Worm (Caenorhabditis elegans): Measurements from ENCODE around the gene R06F6.14.

DNA sequence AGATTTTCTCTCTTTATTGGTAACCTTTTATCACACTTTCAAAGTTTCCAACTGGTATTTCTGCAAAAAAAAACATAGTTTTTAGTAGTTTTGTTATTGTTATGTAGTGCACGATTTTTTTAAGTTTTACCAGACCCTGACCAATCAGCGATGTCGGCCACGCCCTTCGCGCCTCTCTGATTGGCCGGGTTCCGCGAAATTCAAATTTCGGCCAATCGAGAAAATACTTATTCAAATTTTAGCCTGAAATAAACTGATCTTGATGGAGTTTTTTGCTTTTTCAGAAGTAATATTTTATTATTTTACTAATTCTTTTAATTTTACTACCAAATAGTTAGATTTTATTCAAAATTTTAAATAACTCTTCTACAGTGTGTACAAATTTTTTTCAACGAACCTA lies 4.2 kb upstream of the R06F6.14 start:
- TF ChIP-seq F10B5.3 (tag; optimal IDR thresholded peaks at IDR 0.05) (no peak), nhr-76 (tag; optimal IDR thresholded peaks at IDR 0.05) (no peak), nhr-28 (tag; optimal IDR thresholded peaks at IDR 0.05) (no peak), R02D3.7 (tag; optimal IDR thresholded peaks at IDR 0.05) (no peak)

Data from whole organism, L4 larva.